Fruit fly (Drosophila melanogaster): Measurements from ENCODE around the gene mud.

The mud gene

dm6 chrX:14233843-14234337 is 13.6 kb upstream of the mud start, which contains the start of gene CG42271 (continued):
- TF ChIP-seq Sry-δ (GFP tag; optimal IDR thresholded peaks at IDR 0.05): peak; percentile 74
- no peak for TF ChIP-seq CG15011 (GFP tag; optimal IDR thresholded peaks at IDR 0.05)
- TF ChIP-seq CG9437 (GFP tag; optimal IDR thresholded peaks at IDR 0.05): peak; percentile 38
- no peak for TF ChIP-seq Dip2 (GFP tag; IDR thresholded peaks at IDR 0.05)
- TF ChIP-seq Nf-YB (GFP tag; optimal IDR thresholded peaks at IDR 0.05): peak; percentile 13
- TF ChIP-seq Side (GFP tag; optimal IDR thresholded peaks at IDR 0.05): no peak
- TF ChIP-seq br (optimal IDR thresholded peaks at IDR 0.05): no peak
- no peak for TF ChIP-seq Awh (GFP tag; IDR thresholded peaks at IDR 0.05)
- TF ChIP-seq Meics (GFP tag; optimal IDR thresholded peaks at IDR 0.05): no peak
- TF ChIP-seq Elba2 (GFP tag; optimal IDR thresholded peaks at IDR 0.05): no peak
- TF ChIP-seq CG14710 (tag; optimal IDR thresholded peaks at IDR 0.05): peak; percentile 99
- TF ChIP-seq Fer2 (tag; optimal IDR thresholded peaks at IDR 0.05): no peak
- peak; percentile 87 for TF ChIP-seq bbx (GFP tag; IDR thresholded peaks at IDR 0.05; ENCODE audit: partially characterized antibody)
- TF ChIP-seq CG2875 (GFP tag; optimal IDR thresholded peaks at IDR 0.05): no peak
- no peak for TF ChIP-seq CG17612 (GFP tag; IDR thresholded peaks at IDR 0.05)
- TF ChIP-seq tap (tag; optimal IDR thresholded peaks at IDR 0.05): no peak
- TF ChIP-seq CG7271 (tag; optimal IDR thresholded peaks at IDR 0.05): no peak
- TF ChIP-seq HLH4C (GFP tag; IDR thresholded peaks at IDR 0.05; ENCODE audit: partially characterized antibody): peak; percentile 91
- peak; percentile 40; the same call in 1 of the 2 replicates for TF ChIP-seq CG42726 (GFP tag; IDR thresholded peaks at IDR 0.05; ENCODE audit: partially characterized antibody)
- no peak for TF ChIP-seq CG7928 (GFP tag; optimal IDR thresholded peaks at IDR 0.05)
- TF ChIP-seq dan (GFP tag; IDR thresholded peaks at IDR 0.05): no peak
- TF ChIP-seq Neu2 (GFP tag; optimal IDR thresholded peaks at IDR 0.05; ENCODE audit: borderline replicate concordance): no peak
- peak; percentile 95 for TF ChIP-seq inv (GFP tag; IDR thresholded peaks at IDR 0.05; ENCODE audit: partially characterized antibody)
- no peak for TF ChIP-seq lbe (GFP tag; optimal IDR thresholded peaks at IDR 0.05)
- TF ChIP-seq Med (GFP tag): peak; percentile 60
- no peak for TF ChIP-seq Atf6 (GFP tag; IDR thresholded peaks at IDR 0.05)
- no peak for TF ChIP-seq CG31365 (tag; optimal IDR thresholded peaks at IDR 0.05)
- 0 out of 2 replicates have a peak, but pooled peaks have one; percentile 13 for TF ChIP-seq Ada2b (GFP tag; IDR thresholded peaks at IDR 0.05)
- TF ChIP-seq CG4617 (GFP tag; optimal IDR thresholded peaks at IDR 0.05; ENCODE audit: borderline replicate concordance): peak; percentile 50
- TF ChIP-seq ara (GFP tag; IDR thresholded peaks at IDR 0.05): peak; percentile 33; the same call in 1 of the 2 replicates
- TF ChIP-seq HLH3B (GFP tag; IDR thresholded peaks at IDR 0.05): no peak
- TF ChIP-seq CG15269 (tag; optimal IDR thresholded peaks at IDR 0.05): no peak
- TF ChIP-seq otp (GFP tag; IDR thresholded peaks at IDR 0.05): 0 out of 3 replicates have a peak, but pooled peaks have one; percentile 7
- TF ChIP-seq al (GFP tag; IDR thresholded peaks at IDR 0.05): 0 out of 2 replicates have a peak, but pooled peaks have one; percentile 30
- TF ChIP-seq eyg (GFP tag; optimal IDR thresholded peaks at IDR 0.05): no peak
- TF ChIP-seq CG31441 (GFP tag; IDR thresholded peaks at IDR 0.05): no peak; the same call in 1 of the 2 replicates
- peak; percentile 58 to 98 for TF ChIP-seq insv (GFP tag; optimal IDR thresholded peaks at IDR 0.05)
- TF ChIP-seq CG4282 (GFP tag; optimal IDR thresholded peaks at IDR 0.05): no peak
- TF ChIP-seq CG3726 (GFP tag; IDR thresholded peaks at IDR 0.05): no peak
- TF ChIP-seq kay (GFP tag; optimal IDR thresholded peaks at IDR 0.05): no peak
- no peak for TF ChIP-seq ash1 (GFP tag; optimal IDR thresholded peaks at IDR 0.05)

dm6 chrX:14234468-14234867 is 13.1 kb upstream of the mud start:
- TF ChIP-seq Med (GFP tag): peak; percentile 53
- TF ChIP-seq CG4707 (GFP tag; optimal IDR thresholded peaks at IDR 0.05): peak; percentile 20
- TF ChIP-seq kah (GFP tag; optimal IDR thresholded peaks at IDR 0.05): no peak
- TF ChIP-seq Sin3A (optimal IDR thresholded peaks at IDR 0.05): no peak
- peak; percentile 11 for TF ChIP-seq CG2116 (GFP tag; optimal IDR thresholded peaks at IDR 0.05)
- TF ChIP-seq H2.0 (GFP tag; IDR thresholded peaks at IDR 0.05): no peak
- TF ChIP-seq Dref (GFP tag; IDR thresholded peaks at IDR 0.05): no peak
- no peak for TF ChIP-seq CG1529 (GFP tag; optimal IDR thresholded peaks at IDR 0.05)
- peak; percentile 82 for TF ChIP-seq Ets97D (GFP tag; optimal IDR thresholded peaks at IDR 0.05)
- no peak for TF ChIP-seq lab (GFP tag; optimal IDR thresholded peaks at IDR 0.05)
- no peak for TF ChIP-seq fu2 (GFP tag; optimal IDR thresholded peaks at IDR 0.05)
- TF ChIP-seq toy (GFP tag; IDR thresholded peaks at IDR 0.05): no peak
- TF ChIP-seq CG17568 (GFP tag; optimal IDR thresholded peaks at IDR 0.05): no peak
- TF ChIP-seq CG4282 (GFP tag; optimal IDR thresholded peaks at IDR 0.05): no peak
- TF ChIP-seq CG15269 (tag; optimal IDR thresholded peaks at IDR 0.05): no peak

All from whole organism, embryonic.